Worm (Caenorhabditis elegans) whole organism, young adult: ENCODE results near the gene F44E5.17.

Experiments
- B0336.3 ChIP-seq: fragments of 200-800 bp; sonication (Bioruptor generic); IDR thresholded peaks from 2 replicates; pipeline ENCODE4 v1.3.6; 2022; ENCODE audit warnings: missing genetic modification characterization, missing compliant biosample characterization
- C17E4.6 ChIP-seq: fragments of 200-800 bp; sonication (Bioruptor generic); IDR thresholded peaks from 2 replicates; pipeline ENCODE4 v1.3.6; 2022; ENCODE audit warnings: missing genetic modification reagents, missing genetic modification characterization, missing compliant biosample characterization
- F57A8.1 ChIP-seq: fragments of 200-800 bp; sonication (Bioruptor generic); optimal IDR thresholded peaks from 2 replicates; lab custom pipeline; 2018; ENCODE audit warnings: mild to moderate bottlenecking, missing genetic modification characterization, moderate library complexity, missing compliant biosample characterization
- Y53G8AR.9 ChIP-seq: fragments of 200-800 bp; sonication (Bioruptor generic); conservative IDR thresholded peaks from 2 replicates; pipeline ENCODE4 v1.3.6; 2022; ENCODE audit warnings: missing genetic modification reagents, missing genetic modification characterization, missing compliant biosample characterization
- Y56A3A.18 ChIP-seq: fragments of 200-800 bp; sonication (Bioruptor generic); IDR thresholded peaks from 2 replicates; pipeline ENCODE4 v1.3.6; 2022; ENCODE audit warnings: missing genetic modification reagents, missing genetic modification characterization, missing compliant biosample characterization
- ZK185.1 ChIP-seq: sonication (generic microtip); optimal IDR thresholded peaks from 2 replicates; lab custom pipeline; 2016; ENCODE audit warnings: mild to moderate bottlenecking, missing genetic modification characterization, missing compliant biosample characterization; ENCODE audit not compliant: poor library complexity, severe bottlenecking
- aptf-3 ChIP-seq: fragments of 200-800 bp; sonication (Bioruptor generic); IDR thresholded peaks from 2 replicates; pipeline ENCODE4 v1.3.6; 2022; ENCODE audit warnings: missing genetic modification characterization, missing compliant biosample characterization
- cebp-1 ChIP-seq, 2 experiments: fragments of 200-800 bp in 1 of 2; sonication (Bioruptor generic) in 1 of 2; sonication (generic microtip) in 1 of 2; IDR thresholded peaks in 1 of 2; optimal IDR thresholded peaks in 1 of 2; 2 replicates each; pipeline versions ENCODE4 v1.3.6 to Lab custom; 2017 to 2022; ENCODE audit warnings: missing compliant biosample characterization in 2 of 2, missing genetic modification characterization in 2 of 2, mild to moderate bottlenecking in 1 of 2, missing genetic modification reagents in 1 of 2, moderate library complexity in 1 of 2
- cebp-2 ChIP-seq: fragments of 200-800 bp; sonication (Bioruptor generic); IDR thresholded peaks from 2 replicates; pipeline ENCODE4 v1.3.6; 2022; ENCODE audit warnings: missing genetic modification characterization, missing compliant biosample characterization
- ceh-27 ChIP-seq: fragments of 200-800 bp; sonication (Bioruptor generic); optimal IDR thresholded peaks from 2 replicates; lab custom pipeline; 2018; ENCODE audit warnings: mild to moderate bottlenecking, missing genetic modification characterization, moderate library complexity, missing compliant biosample characterization
- ceh-79 ChIP-seq: sonication (generic microtip); optimal IDR thresholded peaks from 2 replicates; lab custom pipeline; 2017; ENCODE audit warnings: mild to moderate bottlenecking, missing genetic modification characterization, missing compliant biosample characterization
- dpl-1 ChIP-seq: fragments of 150-350 bp; optimal IDR thresholded peaks from 2 replicates; lab custom pipeline; 2014; ENCODE audit warnings: missing biosample characterization, missing genetic modification reagents, missing genetic modification characterization
- ekl-4 ChIP-seq: fragments of 200-800 bp; sonication (Bioruptor generic); IDR thresholded peaks from 2 replicates; pipeline ENCODE4 v1.3.6; 2022; ENCODE audit warnings: missing genetic modification reagents, missing genetic modification characterization, missing compliant biosample characterization
- ets-4 ChIP-seq: fragments of 200-800 bp; sonication (Bioruptor generic); optimal IDR thresholded peaks from 2 replicates; lab custom pipeline; 2018; ENCODE audit warnings: mild to moderate bottlenecking, missing genetic modification characterization, missing compliant biosample characterization
- him-1 ChIP-seq: sonication (generic microtip); optimal IDR thresholded peaks from 2 replicates; lab custom pipeline; 2016; ENCODE audit warnings: missing genotype, missing genetic modification reagents, missing genetic modification characterization, missing compliant biosample characterization
- hmg-1.2 ChIP-seq: fragments of 200-800 bp; sonication (Bioruptor generic); IDR thresholded peaks from 2 replicates; pipeline ENCODE4 v1.3.6; 2022; ENCODE audit warnings: missing genetic modification reagents, missing genetic modification characterization, missing compliant biosample characterization
- hrde-1 ChIP-seq: sonication (generic microtip); optimal IDR thresholded peaks from 2 replicates; lab custom pipeline; 2016; ENCODE audit warnings: missing genetic modification characterization, mild to moderate bottlenecking, missing compliant biosample characterization, moderate library complexity, missing genotype, missing genetic modification reagents, borderline replicate concordance
- let-607 ChIP-seq, 2 experiments: fragments of 200-800 bp in 1 of 2; sonication (Bioruptor generic) in 1 of 2; sonication (generic microtip) in 1 of 2; optimal IDR thresholded peaks; 2 replicates each; lab custom pipeline; 2016 to 2018; ENCODE audit warnings: mild to moderate bottlenecking in 2 of 2, missing compliant biosample characterization in 2 of 2, missing genetic modification characterization in 2 of 2, moderate library complexity in 2 of 2, missing genotype in 1 of 2
- lin-40 ChIP-seq: sonication (generic microtip); optimal IDR thresholded peaks from 2 replicates; lab custom pipeline; 2016; ENCODE audit warnings: missing genetic modification characterization, mild to moderate bottlenecking, missing compliant biosample characterization, missing genotype, missing genetic modification reagents
- madf-6 ChIP-seq: fragments of 200-800 bp; sonication (Bioruptor generic); IDR thresholded peaks from 2 replicates; pipeline ENCODE4 v1.3.6; 2022; ENCODE audit warnings: missing genetic modification reagents, missing genetic modification characterization, missing compliant biosample characterization
- mcd-1 ChIP-seq: fragments of 200-800 bp; sonication (Bioruptor generic); IDR thresholded peaks from 2 replicates; pipeline ENCODE4 v1.3.6; 2022; ENCODE audit warnings: missing genetic modification reagents, missing genetic modification characterization, missing compliant biosample characterization
- nhr-80 ChIP-seq: sonication (generic microtip); optimal IDR thresholded peaks from 2 replicates; lab custom pipeline; 2016; ENCODE audit warnings: missing genetic modification characterization, missing compliant biosample characterization
- rec-8 ChIP-seq, 2 experiments: sonication (generic microtip); optimal IDR thresholded peaks; 2 replicates each; lab custom pipeline; 2016; ENCODE audit warnings: mild to moderate bottlenecking in 2 of 2, missing genetic modification characterization in 2 of 2, missing genetic modification reagents in 2 of 2, missing genotype in 2 of 2, missing biosample characterization in 1 of 2, missing compliant biosample characterization in 1 of 2, moderate library complexity in 1 of 2
- repo-1 ChIP-seq: sonication (generic microtip); optimal IDR thresholded peaks from 2 replicates; lab custom pipeline; 2017; ENCODE audit warnings: mild to moderate bottlenecking, missing genetic modification characterization, missing compliant biosample characterization
- rpc-1 ChIP-seq, 2 experiments: fragments of 150-350 bp in 1 of 2; sonication (generic microtip) in 1 of 2; optimal IDR thresholded peaks; 2 replicates each; lab custom pipeline; 2014 to 2018; ENCODE audit warnings: missing biosample characterization in 1 of 2, missing genetic modification characterization in 1 of 2, missing genetic modification reagents in 1 of 2, missing genotype in 1 of 2
- snpc-4 ChIP-seq, 5 experiments: fragments of 150-350 bp in 1 of 5; sonication (generic microtip) in 4 of 5; optimal IDR thresholded peaks; 2 replicates each; lab custom pipeline; 2014 to 2018; ENCODE audit warnings: missing genetic modification characterization in 5 of 5, missing biosample characterization in 3 of 5, antibody characterized with exemption in 2 of 5, mild to moderate bottlenecking in 2 of 5, missing compliant biosample characterization in 2 of 5, missing genotype in 2 of 5, moderate library complexity in 2 of 5, missing genetic modification reagents in 1 of 5
- xnd-1 ChIP-seq: sonication (generic microtip); optimal IDR thresholded peaks from 2 replicates; lab custom pipeline; 2016; ENCODE audit warnings: missing genotype, missing genetic modification reagents, missing genetic modification characterization, missing compliant biosample characterization
- zfh-2 ChIP-seq: fragments of 200-800 bp; sonication (Bioruptor generic); conservative IDR thresholded peaks from 2 replicates; pipeline ENCODE4 v1.3.6; 2022; ENCODE audit warnings: missing genetic modification reagents, missing genetic modification characterization, missing compliant biosample characterization
- ztf-6 ChIP-seq: fragments of 200-800 bp; sonication (Bioruptor generic); IDR thresholded peaks from 2 replicates; pipeline ENCODE4 v1.3.6; 2022; ENCODE audit warnings: missing genetic modification reagents, missing genetic modification characterization, missing compliant biosample characterization

Gene F44E5.17

DNA sequence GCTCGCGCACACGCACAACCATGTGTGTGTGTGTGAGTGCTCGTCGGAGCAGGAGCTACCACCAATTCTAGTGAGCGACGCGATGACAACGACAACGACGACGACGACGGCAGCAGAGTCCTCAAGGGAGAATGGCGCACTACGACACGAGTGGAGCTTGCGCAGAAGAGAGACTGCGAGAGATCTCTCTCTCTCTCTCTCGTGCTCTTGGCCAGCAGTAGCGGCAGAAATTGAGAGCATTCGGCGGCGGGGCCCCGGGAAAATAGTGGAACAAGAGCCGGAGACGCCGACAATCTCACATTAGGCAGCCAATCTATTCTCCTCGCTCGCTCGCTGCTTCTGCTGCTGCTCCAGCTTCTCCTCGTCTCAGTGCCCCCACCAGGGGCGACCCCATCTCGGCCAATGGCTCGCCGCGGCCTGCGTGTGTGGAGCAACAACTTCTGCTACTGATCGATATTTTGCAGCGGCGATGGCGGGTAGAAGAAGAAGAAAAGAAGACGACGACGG lies 1.6 kb downstream of the F44E5.17 start (continued):
- peak; percentile 8 for TF ChIP-seq ceh-27 (GFP tag; lab: Kevin White, UChicago)
- TF ChIP-seq F57A8.1 (GFP tag; lab: Kevin White, UChicago), result no peak

DNA sequence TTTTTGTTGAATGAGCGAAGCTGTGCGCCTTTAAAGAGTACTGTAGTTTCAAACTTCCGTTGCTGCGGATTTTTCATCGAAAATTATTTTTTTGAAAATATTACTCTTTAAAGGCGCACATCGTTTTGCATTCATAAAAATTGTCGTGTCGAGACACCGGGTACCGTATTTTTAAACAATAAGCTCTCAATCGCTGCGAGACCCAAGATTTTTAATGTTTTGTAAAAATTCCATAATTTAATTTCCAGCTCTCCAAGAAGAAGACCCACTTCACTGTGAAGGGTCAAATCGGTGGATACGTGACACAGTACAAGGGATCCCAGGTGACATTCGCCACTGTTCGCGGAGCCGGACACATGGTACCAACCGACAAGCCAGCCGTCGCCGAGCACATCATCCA lies 6.1 kb downstream of the F44E5.17 start:
- 0 out of 2 replicates have a peak, but pooled peaks have one; percentile 7 for TF ChIP-seq ekl-4 (GFP tag; lab: Robert Waterston, UW)
- TF ChIP-seq repo-1 (tag; lab: Kevin White, UChicago), result peak; percentile 11
- TF ChIP-seq rpc-1 (optimal IDR thresholded peaks at IDR 0.05; lab: Kevin White, UChicago), result no peak
- no peak for TF ChIP-seq rpc-1 (tag; optimal IDR thresholded peaks at IDR 0.05; lab: Kevin White, UChicago)
- peak; percentile 33 for TF ChIP-seq ceh-79 (tag; lab: Kevin White, UChicago)
- peak in 1 of 2 experiments; percentile 26 for TF ChIP-seq rec-8 (tag; optimal IDR thresholded peaks at IDR 0.05; lab: Kevin White, UChicago)
- TF ChIP-seq cebp-2 (GFP tag; lab: Robert Waterston, UW), result peak; percentile 56; the same call in 1 of the 2 replicates
- 0 out of 2 replicates have a peak, but pooled peaks have one; percentile 23 for TF ChIP-seq zfh-2 (GFP tag; lab: Robert Waterston, UW)
- TF ChIP-seq mcd-1, result 0 out of 2 replicates have a peak, but pooled peaks have one; percentile 7
- no peak for TF ChIP-seq him-1 (tag; lab: Kevin White, UChicago)
- no peak for TF ChIP-seq ceh-27 (GFP tag; lab: Kevin White, UChicago)
- 0 out of 2 replicates have a peak, but pooled peaks have one; percentile 15 for TF ChIP-seq C17E4.6 (GFP tag; lab: Robert Waterston, UW)
- TF ChIP-seq, all 124 proteins: peak for 8

DNA sequence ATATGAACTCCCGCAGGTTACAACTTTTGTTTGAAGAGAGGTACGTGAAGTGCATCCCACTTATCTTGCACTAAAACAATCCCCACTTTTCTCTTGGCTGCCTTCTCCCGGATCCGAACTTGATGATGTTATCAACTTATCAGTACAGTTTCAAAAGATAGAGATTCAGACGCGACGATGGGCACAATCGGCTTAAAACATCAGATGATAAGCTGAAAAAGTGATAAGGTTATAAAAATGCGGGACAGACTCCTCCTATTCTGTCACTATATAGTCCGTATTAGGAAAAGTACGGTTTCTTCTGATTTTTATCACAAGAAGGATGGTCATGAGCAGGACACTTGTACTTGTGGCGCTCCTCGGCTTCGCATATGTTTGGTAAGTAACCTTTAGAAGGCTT lies 9.2 kb downstream of the F44E5.17 start, which contains the start of gene ctsa-1.2:
Gene ctsa-1.2, plus strand, starts transcription at position 160 of the 400 bp plus-strand sequence.
- no peak for TF ChIP-seq xnd-1 (tag; lab: Kevin White, UChicago)
- peak; percentile 68 for TF ChIP-seq nhr-80
- no peak for TF ChIP-seq ZK185.1
- TF ChIP-seq ztf-6 (GFP tag; lab: Robert Waterston, UW), result no peak
- TF ChIP-seq ets-4 (GFP tag; lab: Kevin White, UChicago), result peak; percentile 1

DNA sequence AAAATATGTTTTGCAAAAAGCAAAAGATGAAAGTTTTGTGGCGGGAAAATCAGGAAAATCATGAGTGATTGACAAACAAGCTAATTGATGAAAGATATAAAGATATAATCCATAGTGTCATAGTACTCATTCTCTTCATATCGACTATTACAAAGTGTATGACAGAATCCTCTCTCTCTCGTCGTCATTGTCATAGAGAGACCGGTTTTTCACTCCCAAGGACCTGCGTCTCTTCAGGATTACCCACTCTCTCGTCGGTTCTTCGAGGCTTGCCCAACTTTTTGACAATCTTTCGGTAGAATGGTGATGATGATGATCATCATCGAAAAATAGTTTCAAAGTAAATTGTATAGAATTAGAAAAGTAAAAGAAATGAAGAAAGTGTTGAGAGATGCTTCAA lies 11.0 kb downstream of the F44E5.17 start:
- TF ChIP-seq lin-40 (tag; lab: Kevin White, UChicago) (peak; percentile 15), ceh-27 (GFP tag; lab: Kevin White, UChicago) (no peak), hmg-1.2 (GFP tag; lab: Robert Waterston, UW) (peak; percentile 82)

DNA sequence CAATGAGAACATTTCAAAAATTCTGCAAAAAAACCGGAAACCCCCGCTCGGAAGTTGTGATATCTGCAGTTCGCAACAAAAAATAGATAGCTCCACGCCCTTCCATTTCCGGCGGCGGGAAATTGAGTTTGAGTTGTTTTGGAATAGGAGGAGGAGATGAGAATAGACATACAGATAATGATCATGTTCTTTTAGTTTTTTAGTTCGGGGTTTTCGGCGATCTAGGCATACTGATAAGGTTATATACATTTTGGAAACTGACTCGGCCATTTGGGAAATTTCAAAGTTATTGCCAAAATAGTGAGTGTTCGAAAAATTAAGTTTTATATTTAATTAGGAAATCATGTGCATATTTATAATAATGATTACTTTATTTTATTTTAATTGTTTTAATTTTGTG lies 14.5 kb downstream of the F44E5.17 start:
- no peak for TF ChIP-seq cebp-1 (GFP tag; IDR thresholded peaks at IDR 0.05; lab: Robert Waterston, UW)
- no peak for TF ChIP-seq cebp-1 (tag; optimal IDR thresholded peaks at IDR 0.05; lab: Kevin White, UChicago)
- no peak for TF ChIP-seq xnd-1 (tag; lab: Kevin White, UChicago)
- no peak for TF ChIP-seq dpl-1 (GFP tag; lab: Kevin White, UChicago)
- no peak for TF ChIP-seq let-607 (tag; optimal IDR thresholded peaks at IDR 0.05; lab: Kevin White, UChicago)
- TF ChIP-seq hrde-1 (tag; lab: Kevin White, UChicago), result no peak
- TF ChIP-seq aptf-3 (GFP tag; lab: Robert Waterston, UW), result no peak
- TF ChIP-seq madf-6 (GFP tag; lab: Robert Waterston, UW), result no peak
- no peak for TF ChIP-seq B0336.3
- TF ChIP-seq, all 124 proteins: peak for 0

DNA sequence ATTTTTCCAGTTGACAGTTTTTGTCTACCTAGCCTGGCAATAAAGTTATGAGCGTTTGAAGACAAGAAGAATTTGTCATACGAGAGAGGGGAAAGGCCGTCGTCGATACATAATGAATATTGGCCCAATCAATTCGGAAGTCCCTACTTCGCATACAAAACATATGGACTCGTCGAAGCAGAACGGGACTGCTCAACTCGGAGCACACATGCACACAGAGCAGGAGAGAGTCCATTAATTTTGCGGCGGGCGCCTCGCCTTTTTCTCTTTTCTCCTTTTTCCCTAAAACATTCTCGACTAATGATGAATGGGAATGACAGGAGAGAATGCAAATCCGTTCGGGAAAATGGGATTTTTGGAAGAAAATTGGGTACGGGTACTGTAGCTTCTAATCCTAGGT lies 15.9 kb downstream of the F44E5.17 start, which contains the start of gene F13D12.8:
Gene F13D12.8, minus strand, starts transcription at position 82 of the 400 bp plus-strand sequence.
- TF ChIP-seq Y53G8AR.9 (GFP tag; lab: Robert Waterston, UW), result no peak
- TF ChIP-seq snpc-4 (GFP tag; optimal IDR thresholded peaks at IDR 0.05; lab: Kevin White, UChicago), result no peak
- TF ChIP-seq snpc-4 (tag; optimal IDR thresholded peaks at IDR 0.05; lab: Kevin White, UChicago), result peak in 1 of 4 experiments; percentile 14
- TF ChIP-seq Y56A3A.18 (GFP tag; lab: Robert Waterston, UW), result no peak
- no peak for TF ChIP-seq rpc-1 (optimal IDR thresholded peaks at IDR 0.05; lab: Kevin White, UChicago)
- no peak for TF ChIP-seq rpc-1 (tag; optimal IDR thresholded peaks at IDR 0.05; lab: Kevin White, UChicago)
- TF ChIP-seq, all 124 proteins: peak for 1
